Worm (Caenorhabditis elegans) whole organism, late embryonic: Measurements from ENCODE around the gene F47B8.10.

ENCODE experiments used
- hlh-13 ChIP-seq: fragments of 200-800 bp; sonication (Bioruptor generic); optimal IDR thresholded peaks from 2 replicates; lab custom pipeline; 2018; ENCODE audit warnings: mild to moderate bottlenecking, missing genetic modification characterization, missing compliant biosample characterization
- hlh-6 ChIP-seq: sonication (generic microtip); optimal IDR thresholded peaks from 2 replicates; lab custom pipeline; 2016; ENCODE audit warnings: missing genotype, missing genetic modification characterization, missing compliant biosample characterization
- ref-2 ChIP-seq: sonication (generic microtip); optimal IDR thresholded peaks from 2 replicates; lab custom pipeline; 2016; ENCODE audit warnings: missing genetic modification characterization, missing compliant biosample characterization
- zip-5 ChIP-seq: sonication (generic microtip); optimal IDR thresholded peaks from 2 replicates; lab custom pipeline; 2016; ENCODE audit warnings: missing genetic modification characterization, missing compliant biosample characterization

DNA sequence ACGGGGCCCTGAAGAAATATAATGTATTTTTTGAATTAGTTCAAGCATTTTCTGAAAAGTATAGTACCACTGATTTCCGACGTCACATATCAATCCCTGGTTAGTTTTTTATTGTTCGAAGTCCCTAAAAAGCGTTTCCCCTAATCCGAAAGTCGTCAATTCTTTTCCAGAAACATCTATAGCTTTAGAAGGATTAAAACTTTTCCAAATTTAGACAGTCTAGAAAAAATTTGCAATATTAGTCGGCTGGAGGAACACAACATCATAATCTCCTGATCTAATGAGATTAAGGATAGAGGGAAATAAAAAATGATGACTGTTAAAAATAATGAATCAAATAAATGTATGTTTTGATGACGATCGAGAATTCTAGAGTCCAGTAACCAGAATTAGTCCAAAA is 36.3 kb downstream of the F47B8.10 start:
- TF ChIP-seq hlh-13, result no peak
- no peak for TF ChIP-seq ref-2 (tag; lab: Kevin White, UChicago)
- no peak for TF ChIP-seq zip-5 (tag; lab: Kevin White, UChicago)
- TF ChIP-seq hlh-6, result no peak
